Worm (Caenorhabditis elegans) whole organism, mixed stage, embryonic: Measurements from ENCODE around the gene ugt-4.

Source experiments
- blmp-1 ChIP-seq: fragments of 150-350 bp; optimal IDR thresholded peaks from 2 replicates; lab custom pipeline; 2014; ENCODE audit warnings: missing biosample characterization, missing genetic modification characterization
- drap-1 ChIP-seq: fragments of 200-800 bp; sonication (Bioruptor generic); optimal IDR thresholded peaks from 3 replicates; lab custom pipeline; 2018; ENCODE audit warnings: mild to moderate bottlenecking, missing genetic modification characterization, missing compliant biosample characterization
- elt-3 ChIP-seq: fragments of 150-350 bp; optimal IDR thresholded peaks from 2 replicates; lab custom pipeline; 2014; ENCODE audit warnings: missing biosample characterization, missing genetic modification characterization
- lsy-2 ChIP-seq: fragments of 150-350 bp; optimal IDR thresholded peaks from 2 replicates; lab custom pipeline; 2014; ENCODE audit warnings: missing biosample characterization, missing genetic modification characterization
- mab-5 ChIP-seq: fragments of 150-350 bp; optimal IDR thresholded peaks from 2 replicates; lab custom pipeline; 2014; ENCODE audit warnings: missing biosample characterization, missing genetic modification characterization
- mep-1 ChIP-seq: fragments of 150-350 bp; optimal IDR thresholded peaks from 2 replicates; lab custom pipeline; 2017; ENCODE audit warnings: missing biosample characterization, missing genetic modification reagents, missing genetic modification characterization, inconsistent platforms
- nhr-2 ChIP-seq: fragments of 150-350 bp; optimal IDR thresholded peaks from 2 replicates; lab custom pipeline; 2014; ENCODE audit warnings: missing biosample characterization, missing genetic modification characterization

DNA sequence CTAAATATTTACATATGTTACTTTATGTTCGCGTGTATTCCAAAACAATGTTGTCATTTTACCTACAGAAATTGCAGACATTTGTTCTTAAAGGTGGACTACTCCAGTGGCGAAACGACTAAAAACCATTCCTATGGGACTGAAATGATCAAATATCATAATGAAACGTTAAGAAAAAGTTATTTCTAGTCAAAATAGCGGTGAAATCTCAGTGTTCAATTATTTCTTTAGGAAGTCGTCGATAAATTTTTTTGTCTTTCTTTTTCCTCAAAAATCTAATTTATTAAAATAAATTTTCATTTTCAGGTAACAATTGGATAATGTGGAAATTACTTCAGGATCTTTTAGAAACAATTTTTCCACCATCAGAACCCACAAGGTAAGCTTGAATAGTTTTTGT is 40.3 kb upstream of the ugt-4 start, which contains the start of gene C44H9.4:
- TF ChIP-seq mep-1 (tag; lab: Kevin White, UChicago) (no peak), lsy-2 (no peak), drap-1 (no peak), elt-3 (tag; lab: Kevin White, UChicago) (no peak), blmp-1 (tag; lab: Kevin White, UChicago) (no peak), mab-5 (tag; lab: Kevin White, UChicago) (no peak), nhr-2 (no peak)
